Fruit fly (Drosophila melanogaster): ENCODE data around the gene 5PtaseI.

5PtaseI gene

DNA sequence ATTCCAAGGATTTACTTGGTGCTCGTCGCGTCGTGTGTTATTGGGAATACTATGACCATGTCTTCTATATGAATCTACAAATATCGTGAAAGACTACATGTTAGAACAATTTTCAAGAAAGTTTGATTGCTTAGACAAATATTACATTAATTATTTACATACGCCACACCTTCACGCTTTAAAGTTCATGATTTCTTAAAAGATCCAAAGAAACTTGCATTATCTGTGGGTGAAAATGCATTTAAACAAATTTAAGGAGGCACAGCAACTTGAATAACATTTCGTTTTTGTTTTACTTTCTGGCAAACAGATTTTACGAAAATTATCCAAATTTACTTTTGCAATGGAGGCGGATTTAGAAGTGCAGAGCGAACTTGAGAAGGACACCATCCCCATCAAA lies 8.3 kb downstream of the 5PtaseI start, which contains the start of gene CG31115:
Gene CG31115 (plus strand): TSS at position 301 of the 400 bp plus-strand sequence.
- TF ChIP-seq seq (GFP tag; IDR thresholded peaks at IDR 0.05): no peak
- no peak for TF ChIP-seq CG2116 (GFP tag; optimal IDR thresholded peaks at IDR 0.05)
- no peak for TF ChIP-seq CG11504 (tag; optimal IDR thresholded peaks at IDR 0.05)
- no peak for TF ChIP-seq chn (GFP tag; optimal IDR thresholded peaks at IDR 0.05)
- TF ChIP-seq CG15073 (GFP tag; optimal IDR thresholded peaks at IDR 0.05): no peak
- no peak for TF ChIP-seq vnd (GFP tag; IDR thresholded peaks at IDR 0.05; ENCODE audit: partially characterized antibody)
- TF ChIP-seq CG11398 (GFP tag; optimal IDR thresholded peaks at IDR 0.05): no peak
- TF ChIP-seq CG7556 (GFP tag; optimal IDR thresholded peaks at IDR 0.05): no peak

DNA sequence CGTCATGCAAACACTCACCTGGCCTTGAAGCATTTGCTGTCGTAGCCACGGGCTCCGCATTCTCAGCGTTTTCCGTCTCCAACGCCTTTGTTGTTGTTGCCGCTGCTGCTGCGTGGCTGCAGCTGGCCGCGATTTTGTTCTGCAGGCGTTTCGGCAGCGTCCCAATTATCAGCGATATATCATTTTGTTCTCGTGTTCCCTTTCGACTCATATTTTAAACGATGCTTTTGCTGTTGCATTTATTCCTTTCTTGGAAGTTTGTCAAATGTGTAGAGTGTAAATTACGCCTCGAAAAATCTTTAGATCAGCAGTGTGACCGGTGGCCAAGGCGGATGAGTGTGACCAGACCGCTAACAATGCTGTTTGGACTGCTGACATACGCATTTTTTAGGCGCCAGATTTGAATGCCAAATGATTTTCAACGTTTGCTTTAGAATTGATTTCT lies 11.8 kb downstream of the 5PtaseI start, which contains the start of gene Smg6:
Gene Smg6 (minus strand): TSS at position 324 of the 445 bp plus-strand sequence.
- TF ChIP-seq crp (GFP tag; optimal IDR thresholded peaks at IDR 0.05) (peak in 1 of 2 experiments; percentile 18), CG34376 (GFP tag; optimal IDR thresholded peaks at IDR 0.05) (peak; percentile 49), Usf (GFP tag; optimal IDR thresholded peaks at IDR 0.05) (no peak), H15 (GFP tag; IDR thresholded peaks at IDR 0.05) (no peak), Hr78 (GFP tag; optimal IDR thresholded peaks at IDR 0.05) (no peak), ci (GFP tag; IDR thresholded peaks at IDR 0.05) (0 out of 3 replicates have a peak, but pooled peaks have one; percentile 21), amos (GFP tag; IDR thresholded peaks at IDR 0.05; ENCODE audit: partially characterized antibody) (peak; percentile 31; the same call in 1 of the 2 replicates), Dref (GFP tag; IDR thresholded peaks at IDR 0.05) (peak; percentile 27; the same call in 1 of the 2 replicates), ewg (GFP tag; optimal IDR thresholded peaks at IDR 0.05) (peak; percentile 9), sr (GFP tag; IDR thresholded peaks at IDR 0.05) (no peak), CG13624 (GFP tag; optimal IDR thresholded peaks at IDR 0.05) (peak; percentile 89), pan (optimal IDR thresholded peaks at IDR 0.05) (no peak), pan (GFP tag; optimal IDR thresholded peaks at IDR 0.05 in 1 of 2, IDR thresholded peaks at IDR 0.05 in 1 of 2) (no peak), CG11560 (tag; IDR thresholded peaks at IDR 0.05) (no peak), HmgZ (tag; optimal IDR thresholded peaks at IDR 0.05) (peak; percentile 28), sna (GFP tag; IDR thresholded peaks at IDR 0.05; ENCODE audit: partially characterized antibody) (no peak), CG3847 (GFP tag; IDR thresholded peaks at IDR 0.05) (peak; percentile 35; the same call in 1 of the 2 replicates), PHDP (tag; optimal IDR thresholded peaks at IDR 0.05) (no peak), nmo (GFP tag; optimal IDR thresholded peaks at IDR 0.05) (no peak), ftz-f1 (GFP tag; optimal IDR thresholded peaks at IDR 0.05) (peak; percentile 94), caup (GFP tag; optimal IDR thresholded peaks at IDR 0.05; ENCODE audit: severe bottlenecking) (no peak), pnt (GFP tag; optimal IDR thresholded peaks at IDR 0.05) (no peak), al (GFP tag; IDR thresholded peaks at IDR 0.05) (no peak), Sry-δ (GFP tag; optimal IDR thresholded peaks at IDR 0.05) (peak; percentile 45), E2f2 (GFP tag; IDR thresholded peaks at IDR 0.05) (peak; percentile 96), Fer3 (tag; optimal IDR thresholded peaks at IDR 0.05) (no peak), CG33557 (GFP tag; optimal IDR thresholded peaks at IDR 0.05) (no peak), CG4617 (GFP tag; optimal IDR thresholded peaks at IDR 0.05; ENCODE audit: borderline replicate concordance) (peak; percentile 91), btn (GFP tag; optimal IDR thresholded peaks at IDR 0.05) (no peak), CTCF (GFP tag; optimal IDR thresholded peaks at IDR 0.05) (peak; percentile 17), CG10959 (GFP tag; IDR thresholded peaks at IDR 0.05) (no peak), CG13287 (GFP tag; IDR thresholded peaks at IDR 0.05; ENCODE audit: partially characterized antibody) (peak; percentile 52), CG4820 (GFP tag; optimal IDR thresholded peaks at IDR 0.05) (no peak), hkb (optimal IDR thresholded peaks at IDR 0.05) (peak; percentile 6), hkb (GFP tag; IDR thresholded peaks at IDR 0.05) (no peak), CG3407 (GFP tag; optimal IDR thresholded peaks at IDR 0.05) (no peak), YL-1 (GFP tag; optimal IDR thresholded peaks at IDR 0.05) (peak; percentile 99), Max (GFP tag; optimal IDR thresholded peaks at IDR 0.05) (peak; percentile 12), Dll (GFP tag; IDR thresholded peaks at IDR 0.05; ENCODE audit: partially characterized antibody) (peak; percentile 30; the same call in 1 of the 4 replicates), Adf1 (GFP tag; IDR thresholded peaks at IDR 0.05) (peak; percentile 69), br (optimal IDR thresholded peaks at IDR 0.05) (no peak), gfzf (GFP tag; optimal IDR thresholded peaks at IDR 0.05) (peak; percentile 95)
